Fruit fly (Drosophila melanogaster) whole organism, embryonic: ENCODE measurements around the gene Piezo.

ENCODE experiments used
- Ada2b ChIP-seq: fragments of 200-800 bp; sonication (Bioruptor generic); IDR thresholded peaks from 2 replicates; pipeline ENCODE4 v1.3.6; 2022; ENCODE audit warnings: missing biosample characterization, missing genetic modification characterization
- CG12104 ChIP-seq: fragments of 200-800 bp; sonication (Bioruptor generic); optimal IDR thresholded peaks from 3 replicates; lab custom pipeline; 2016; ENCODE audit warnings: missing biosample characterization, missing genetic modification characterization
- CG12769 ChIP-seq: fragments of 200-800 bp; sonication (Bioruptor generic); optimal IDR thresholded peaks from 2 replicates; lab custom pipeline; 2019; ENCODE audit warnings: missing biosample characterization, mild to moderate bottlenecking, missing genetic modification characterization, moderate library complexity
- CG14965 ChIP-seq: fragments of 200-800 bp; sonication (Bioruptor generic); optimal IDR thresholded peaks from 2 replicates; lab custom pipeline; 2016; ENCODE audit warnings: missing biosample characterization, missing genetic modification characterization, borderline replicate concordance
- CG15269 ChIP-seq: fragments of 200-800 bp; sonication (Bioruptor generic); optimal IDR thresholded peaks from 2 replicates; lab custom pipeline; 2018; ENCODE audit warnings: missing biosample characterization, mild to moderate bottlenecking, missing genetic modification characterization, moderate library complexity
- CG1647 ChIP-seq: fragments of 200-800 bp; sonication (Bioruptor generic); optimal IDR thresholded peaks from 3 replicates; lab custom pipeline; 2016; ENCODE audit warnings: missing biosample characterization, missing genetic modification characterization
- CG16779 ChIP-seq: fragments of 200-800 bp; sonication (Bioruptor generic); IDR thresholded peaks from 2 replicates; pipeline ENCODE4 v1.3.6; 2022; ENCODE audit warnings: missing biosample characterization, missing genetic modification characterization
- CG16863 ChIP-seq: fragments of 200-800 bp; sonication (Bioruptor generic); optimal IDR thresholded peaks from 3 replicates; lab custom pipeline; 2016; ENCODE audit warnings: missing biosample characterization, missing genetic modification characterization
- CG1792 ChIP-seq: fragments of 200-800 bp; sonication (Bioruptor generic); optimal IDR thresholded peaks from 2 replicates; lab custom pipeline; 2016; ENCODE audit warnings: missing biosample characterization, missing genetic modification characterization
- CG2678 ChIP-seq: fragments of 200-800 bp; sonication (Bioruptor generic); optimal IDR thresholded peaks from 3 replicates; lab custom pipeline; 2019; ENCODE audit warnings: missing biosample characterization, mild to moderate bottlenecking, missing genetic modification characterization, moderate library complexity
- CG32772 ChIP-seq: fragments of 200-800 bp; sonication (Bioruptor generic); IDR thresholded peaks from 2 replicates; pipeline ENCODE4 v1.3.6; 2022; ENCODE audit warnings: missing biosample characterization, missing genetic modification characterization
- CG34376 ChIP-seq: fragments of 200-800 bp; sonication (Bioruptor generic); optimal IDR thresholded peaks from 2 replicates; lab custom pipeline; 2018; ENCODE audit warnings: missing biosample characterization, mild to moderate bottlenecking, missing genetic modification characterization
- CG3838 ChIP-seq: fragments of 200-800 bp; sonication (Bioruptor generic); optimal IDR thresholded peaks from 3 replicates; lab custom pipeline; 2016; ENCODE audit warnings: missing biosample characterization, missing genetic modification characterization
- CG4617 ChIP-seq: fragments of 200-800 bp; sonication (Bioruptor generic); optimal IDR thresholded peaks from 3 replicates; lab custom pipeline; 2016; ENCODE audit warnings: missing biosample characterization, missing genetic modification characterization, borderline replicate concordance
- CG4854 ChIP-seq: fragments of 200-800 bp; sonication (Bioruptor generic); optimal IDR thresholded peaks from 2 replicates; lab custom pipeline; 2016; ENCODE audit warnings: missing biosample characterization, missing genetic modification characterization, inconsistent platforms
- CG6813 ChIP-seq: fragments of 200-800 bp; sonication (Bioruptor generic); optimal IDR thresholded peaks from 2 replicates; lab custom pipeline; 2017; ENCODE audit warnings: missing biosample characterization, missing genetic modification characterization, mild to moderate bottlenecking, moderate library complexity, missing genetic modification reagents
- CG8765 ChIP-seq: fragments of 200-800 bp; sonication (Bioruptor generic); IDR thresholded peaks from 2 replicates; pipeline ENCODE4 v1.3.6; 2022; ENCODE audit warnings: missing biosample characterization, missing genetic modification characterization
- CG9876 ChIP-seq: fragments of 200-800 bp; sonication (Bioruptor generic); optimal IDR thresholded peaks from 2 replicates; lab custom pipeline; 2016; ENCODE audit warnings: missing biosample characterization, missing genetic modification characterization
- Fer2 ChIP-seq: fragments of 200-800 bp; sonication (Bioruptor generic); optimal IDR thresholded peaks from 2 replicates; lab custom pipeline; 2018; ENCODE audit warnings: missing biosample characterization, mild to moderate bottlenecking, missing genetic modification characterization, moderate library complexity
- H2.0 ChIP-seq: fragments of 200-800 bp; sonication (Bioruptor generic); IDR thresholded peaks from 2 replicates; pipeline ENCODE4 v1.3.6; 2022; ENCODE audit warnings: missing biosample characterization, missing genetic modification characterization
- HLH54F ChIP-seq: fragments of 200-800 bp; sonication (Bioruptor generic); optimal IDR thresholded peaks from 3 replicates; lab custom pipeline; 2016; ENCODE audit warnings: missing biosample characterization, missing genetic modification characterization
- Max ChIP-seq: fragments of 200-800 bp; sonication (Bioruptor generic); optimal IDR thresholded peaks from 2 replicates; lab custom pipeline; 2016; ENCODE audit warnings: missing biosample characterization, mild to moderate bottlenecking, missing genetic modification characterization
- Med ChIP-seq: fragments of 200-800 bp; sonication (Bioruptor generic); peaks from one replicate; lab custom pipeline; 2016; ENCODE audit warnings: missing biosample characterization, missing genetic modification characterization, mild to moderate bottlenecking, inconsistent platforms, moderate library complexity
- NFAT ChIP-seq: fragments of 200-800 bp; sonication (Bioruptor generic); IDR thresholded peaks from 2 replicates; pipeline ENCODE4 v1.3.6; 2022; ENCODE audit warnings: missing biosample characterization, missing genetic modification characterization
- Stat92E ChIP-seq, 3 experiments: fragments of >200 bp in 2 of 3; fragments of 200-800 bp in 1 of 3; sonication (Bioruptor generic) in 1 of 3; optimal IDR thresholded peaks; 2 replicates each; lab custom pipeline; 2017 to 2019; ENCODE audit warnings: missing biosample characterization in 3 of 3, missing genetic modification characterization in 3 of 3, mild to moderate bottlenecking in 1 of 3, moderate library complexity in 1 of 3
- chif ChIP-seq, 2 experiments: fragments of 200-800 bp; sonication (Bioruptor generic); optimal IDR thresholded peaks; 3 replicates each; lab custom pipeline; 2016; ENCODE audit warnings: missing biosample characterization in 2 of 2, missing genetic modification characterization in 2 of 2
- chm ChIP-seq: fragments of 200-800 bp; sonication (Bioruptor generic); IDR thresholded peaks from 2 replicates; pipeline ENCODE4 v1.3.6; 2022; ENCODE audit warnings: missing biosample characterization, missing genetic modification characterization
- exex ChIP-seq: fragments of 200-800 bp; sonication (Bioruptor generic); optimal IDR thresholded peaks from 4 replicates; lab custom pipeline; 2018; ENCODE audit warnings: missing biosample characterization, mild to moderate bottlenecking, missing genetic modification characterization, moderate library complexity
- ftz-f1 ChIP-seq: fragments of 200-800 bp; sonication (Bioruptor generic); optimal IDR thresholded peaks from 2 replicates; lab custom pipeline; 2016; ENCODE audit warnings: missing biosample characterization, missing genetic modification characterization
- gfzf ChIP-seq: fragments of 200-800 bp; sonication (Bioruptor generic); optimal IDR thresholded peaks from 2 replicates; lab custom pipeline; 2016; ENCODE audit warnings: missing biosample characterization, mild to moderate bottlenecking, missing genetic modification characterization, moderate library complexity
- grn ChIP-seq: fragments of 200-800 bp; sonication (Bioruptor generic); optimal IDR thresholded peaks from 3 replicates; lab custom pipeline; 2017; ENCODE audit warnings: missing biosample characterization, missing genetic modification characterization
- insv ChIP-seq, 2 experiments: fragments of 200-800 bp; sonication (Bioruptor generic); optimal IDR thresholded peaks; 3 replicates each; lab custom pipeline; 2016 to 2018; ENCODE audit warnings: missing biosample characterization in 2 of 2, missing genetic modification characterization in 2 of 2
- kni ChIP-seq: fragments of 200-800 bp; sonication (Bioruptor generic); optimal IDR thresholded peaks from 3 replicates; lab custom pipeline; 2017; ENCODE audit warnings: mild to moderate bottlenecking, missing biosample characterization, missing genetic modification reagents, missing genetic modification characterization
- schlank ChIP-seq: fragments of 200-800 bp; sonication (Bioruptor generic); optimal IDR thresholded peaks from 2 replicates; lab custom pipeline; 2018; ENCODE audit warnings: missing biosample characterization, mild to moderate bottlenecking, missing genetic modification characterization
- scrt ChIP-seq: fragments of 200-800 bp; sonication (Bioruptor generic); optimal IDR thresholded peaks from 2 replicates; lab custom pipeline; 2018; ENCODE audit warnings: missing biosample characterization, mild to moderate bottlenecking, missing genetic modification characterization, moderate library complexity
- sens ChIP-seq: fragments of 200-800 bp; sonication (Bioruptor generic); peaks from one replicate; lab custom pipeline; 2016; ENCODE audit warnings: missing biosample characterization, missing genetic modification characterization
- sens-2 ChIP-seq: fragments of 200-800 bp; sonication (Bioruptor generic); IDR thresholded peaks from 2 replicates; pipeline ENCODE4 v1.3.6; 2022; ENCODE audit warnings: missing biosample characterization, missing genetic modification characterization
- sob ChIP-seq: fragments of 200-800 bp; sonication (Bioruptor generic); IDR thresholded peaks from 2 replicates; pipeline ENCODE4 v1.3.6; 2022; ENCODE audit warnings: missing biosample characterization, missing genetic modification characterization
- stwl ChIP-seq: fragments of 200-800 bp; sonication (Bioruptor generic); optimal IDR thresholded peaks from 3 replicates; lab custom pipeline; 2018; ENCODE audit warnings: missing biosample characterization, mild to moderate bottlenecking, missing genetic modification characterization, moderate library complexity
- sug ChIP-seq: fragments of 200-800 bp; optimal IDR thresholded peaks from 2 replicates; lab custom pipeline; 2019; ENCODE audit warnings: missing biosample characterization, mild to moderate bottlenecking, missing genetic modification characterization, moderate library complexity
- toy ChIP-seq: fragments of 200-800 bp; sonication (Bioruptor generic); IDR thresholded peaks from 2 replicates; pipeline ENCODE4 v1.3.6; 2022; ENCODE audit warnings: missing biosample characterization, missing genetic modification characterization
- trh ChIP-seq: fragments of 200-800 bp; sonication (Bioruptor generic); optimal IDR thresholded peaks from 2 replicates; lab custom pipeline; 2016; ENCODE audit warnings: missing biosample characterization, missing genetic modification characterization
- ttk ChIP-seq: fragments of 200-800 bp; sonication (Bioruptor generic); IDR thresholded peaks from 2 replicates; pipeline ENCODE4 v2.1.2; 2022; ENCODE audit warnings: missing biosample characterization, missing genetic modification characterization
- unpg ChIP-seq: fragments of 200-800 bp; sonication (Bioruptor generic); optimal IDR thresholded peaks from 3 replicates; lab custom pipeline; 2018; ENCODE audit warnings: missing biosample characterization, mild to moderate bottlenecking, missing genetic modification characterization, moderate library complexity
- vnd ChIP-seq: fragments of 200-800 bp; sonication (Bioruptor generic); IDR thresholded peaks from 3 replicates; pipeline ENCODE4 v1.3.6; 2022; ENCODE audit warnings: missing biosample characterization, missing genetic modification characterization; ENCODE audit not compliant: partially characterized antibody

Piezo gene

dm6 chr2L:8126849-8127602, 35.8 kb upstream of the Piezo start, which contains the start of the genes CG12375 and CG8668 (continued):
- TF ChIP-seq CG1792 (GFP tag; lab: Kevin White, UChicago), result no peak
- TF ChIP-seq NFAT (GFP tag; lab: Robert Waterston, UW), result no peak
- no peak for TF ChIP-seq toy (GFP tag; lab: Robert Waterston, UW)
- TF ChIP-seq CG9876 (GFP tag; lab: Kevin White, UChicago), result no peak
- TF ChIP-seq insv (GFP tag; optimal IDR thresholded peaks at IDR 0.05; lab: Kevin White, UChicago), result no peak
- TF ChIP-seq CG3838 (GFP tag; lab: Kevin White, UChicago), result no peak
- TF ChIP-seq chm (GFP tag; lab: Robert Waterston, UW), result peak; percentile 12; the same call in 1 of the 2 replicates
- no peak for TF ChIP-seq sens-2 (GFP tag; lab: Robert Waterston, UW)
- peak; percentile 29 for TF ChIP-seq gfzf (GFP tag; lab: Kevin White, UChicago)
- TF ChIP-seq CG4854 (GFP tag; lab: Kevin White, UChicago), result no peak
- TF ChIP-seq CG15269 (tag; lab: Kevin White, UChicago), result no peak
- peak; percentile 87 for TF ChIP-seq grn (GFP tag; lab: Kevin White, UChicago)
- TF ChIP-seq CG8765 (GFP tag; lab: Robert Waterston, UW), result no peak
- TF ChIP-seq CG16779, result no peak
- no peak for TF ChIP-seq chif (GFP tag; optimal IDR thresholded peaks at IDR 0.05; lab: Kevin White, UChicago)
- TF ChIP-seq CG6813 (GFP tag; lab: Kevin White, UChicago), result no peak
- TF ChIP-seq scrt (GFP tag; lab: Kevin White, UChicago), result no peak
- no peak for TF ChIP-seq CG1647 (GFP tag; lab: Kevin White, UChicago)

- no peak for TF ChIP-seq CG2678 (tag; lab: Kevin White, UChicago)
- peak; percentile 4 for TF ChIP-seq sens (GFP tag; lab: Kevin White, UChicago)
Measured at dm6 chr2L:8128911-8129310, 34.0 kb upstream of the Piezo start.

DNA sequence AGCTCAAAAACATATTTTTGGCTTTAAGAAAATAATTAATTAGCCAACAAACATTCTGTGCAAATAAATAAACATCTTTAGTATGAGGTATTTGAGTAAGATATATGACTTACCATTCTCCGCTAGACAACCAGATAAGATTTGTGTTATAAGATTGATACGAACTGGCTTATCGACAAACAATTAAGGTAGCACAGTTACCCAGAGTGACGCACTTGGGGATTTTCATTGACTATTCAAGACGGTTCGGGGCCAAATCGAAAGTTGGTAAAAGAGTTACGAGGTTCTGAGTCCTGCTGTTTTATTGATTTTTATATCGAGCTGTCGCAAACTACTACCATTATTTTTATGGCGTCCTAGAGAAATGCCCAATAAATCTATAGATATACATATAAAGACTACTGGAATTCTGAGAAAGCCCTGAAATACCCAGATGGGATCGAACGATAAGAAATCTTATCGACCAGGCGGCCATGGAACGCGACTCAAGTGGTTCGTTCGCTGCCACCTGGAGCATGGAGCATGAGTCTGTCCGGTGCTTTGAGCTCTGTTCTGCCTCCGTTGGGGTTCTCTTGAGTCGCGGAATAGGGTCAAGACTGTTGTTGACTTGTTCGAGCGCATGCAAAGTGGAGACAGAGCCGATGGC, 32.8 kb upstream of the Piezo start:
- TF ChIP-seq sug (peak; percentile 74), CG32772 (GFP tag; lab: Robert Waterston, UW) (no peak), sens-2 (GFP tag; lab: Robert Waterston, UW) (no peak), grn (GFP tag; lab: Kevin White, UChicago) (peak; percentile 76), HLH54F (no peak), schlank (tag; lab: Kevin White, UChicago) (no peak), CG12104 (GFP tag; lab: Kevin White, UChicago) (no peak), ttk (GFP tag; lab: Robert Waterston, UW) (no peak), sob (no peak), Med (GFP tag; lab: Kevin White, UChicago) (peak; percentile 29), trh (no peak), Ada2b (GFP tag; lab: Robert Waterston, UW) (no peak), sens (GFP tag; lab: Kevin White, UChicago) (peak; percentile 25), CG4617 (no peak), stwl (tag; lab: Kevin White, UChicago) (no peak), CG34376 (peak; percentile 81), kni (no peak), Max (GFP tag; lab: Kevin White, UChicago) (no peak), H2.0 (GFP tag; lab: Robert Waterston, UW) (no peak), Fer2 (no peak), CG16863 (GFP tag; lab: Kevin White, UChicago) (no peak), CG14965 (GFP tag; lab: Kevin White, UChicago) (no peak), ftz-f1 (GFP tag; lab: Kevin White, UChicago) (peak; percentile 3), CG12769 (no peak), vnd (GFP tag; lab: Robert Waterston, UW) (0 out of 3 replicates have a peak, but pooled peaks have one; percentile 41), exex (tag; lab: Kevin White, UChicago) (peak; percentile 83), unpg (GFP tag; lab: Kevin White, UChicago) (no peak), Stat92E (GFP tag; optimal IDR thresholded peaks at IDR 0.05; lab: Kevin White, UChicago) (peak in 1 of 3 experiments; percentile 24)
